Fruit fly (Drosophila melanogaster) whole organism, pupa: ENCODE data around the gene Cpr66Cb.

Experiments
- CG10348 ChIP-seq: fragments of 200-800 bp; sonication (Bioruptor generic); IDR thresholded peaks from 2 replicates; pipeline ENCODE4 v1.3.6; 2022; ENCODE audit warnings: missing biosample characterization, missing genetic modification characterization
- CG15710 ChIP-seq: fragments of 200-800 bp; sonication (Bioruptor generic); optimal IDR thresholded peaks from 2 replicates; lab custom pipeline; 2018; ENCODE audit warnings: missing biosample characterization, mild to moderate bottlenecking, missing genetic modification characterization, moderate library complexity
- CG17806 ChIP-seq: fragments of 200-800 bp; sonication (Bioruptor generic); optimal IDR thresholded peaks from 2 replicates; lab custom pipeline; 2018; ENCODE audit warnings: missing biosample characterization, mild to moderate bottlenecking, missing genetic modification characterization, moderate library complexity
- CG34367 ChIP-seq: fragments of 200-800 bp; sonication (Bioruptor generic); optimal IDR thresholded peaks from 2 replicates; lab custom pipeline; 2018; ENCODE audit warnings: missing biosample characterization, mild to moderate bottlenecking, missing genetic modification characterization
- CG8301 ChIP-seq: fragments of 200-800 bp; sonication (Bioruptor generic); optimal IDR thresholded peaks from 2 replicates; lab custom pipeline; 2018; ENCODE audit warnings: missing biosample characterization, mild to moderate bottlenecking, missing genetic modification characterization
- CG9948 ChIP-seq: fragments of 200-800 bp; sonication (Bioruptor generic); optimal IDR thresholded peaks from 2 replicates; lab custom pipeline; 2018; ENCODE audit warnings: missing biosample characterization, mild to moderate bottlenecking, missing genetic modification characterization, moderate library complexity
- D1 ChIP-seq: fragments of 200-800 bp; sonication (Bioruptor generic); optimal IDR thresholded peaks from 2 replicates; lab custom pipeline; 2018; ENCODE audit warnings: missing biosample characterization, mild to moderate bottlenecking, missing genetic modification characterization, moderate library complexity
- Pif1B ChIP-seq: fragments of 200-800 bp; sonication (Bioruptor generic); optimal IDR thresholded peaks from 3 replicates; lab custom pipeline; 2016; ENCODE audit warnings: missing biosample characterization, missing genetic modification characterization
- Snoo ChIP-seq: fragments of 200-800 bp; sonication (Bioruptor generic); optimal IDR thresholded peaks from 3 replicates; lab custom pipeline; 2017; ENCODE audit warnings: missing biosample characterization, mild to moderate bottlenecking, missing genetic modification characterization, inconsistent platforms

dm6 chr3L:8314788-8315140, 21.7 kb upstream of the Cpr66Cb start:
- TF ChIP-seq Snoo = no peak
- no peak for TF ChIP-seq CG15710 (tag; lab: Kevin White, UChicago)
- TF ChIP-seq CG17806 (tag; lab: Kevin White, UChicago) = no peak
- TF ChIP-seq D1 = no peak
- no peak for TF ChIP-seq CG34367 (tag; lab: Kevin White, UChicago)
- no peak for TF ChIP-seq CG10348 (GFP tag; lab: Robert Waterston, UW)
- TF ChIP-seq CG9948 (tag; lab: Kevin White, UChicago) = no peak
- TF ChIP-seq CG8301 (tag; lab: Kevin White, UChicago) = no peak
- no peak for TF ChIP-seq Pif1B (GFP tag; lab: Kevin White, UChicago)
